Worm (Caenorhabditis elegans) whole organism, young adult: ENCODE measurements around the gene F41H8.2.

Experiments
- F57A8.1 ChIP-seq: fragments of 200-800 bp; sonication (Bioruptor generic); optimal IDR thresholded peaks from 2 replicates; lab custom pipeline; 2018; ENCODE audit warnings: mild to moderate bottlenecking, missing genetic modification characterization, moderate library complexity, missing compliant biosample characterization
- chd-7 ChIP-seq: sonication (generic microtip); optimal IDR thresholded peaks from 2 replicates; lab custom pipeline; 2016; ENCODE audit warnings: mild to moderate bottlenecking, missing genetic modification characterization, moderate library complexity, missing compliant biosample characterization
- lin-26 ChIP-seq: fragments of 200-800 bp; sonication (Bioruptor generic); IDR thresholded peaks from 2 replicates; pipeline ENCODE4 v1.3.6; 2022; ENCODE audit warnings: missing genetic modification reagents, missing genetic modification characterization, missing compliant biosample characterization

ce11 chrV:810281-810862 lies 15.8 kb upstream of the F41H8.2 start, which contains the start of gene R13D11.4:
- TF ChIP-seq lin-26 (GFP tag; lab: Robert Waterston, UW) = no peak
- no peak for TF ChIP-seq chd-7 (tag; lab: Kevin White, UChicago)
- no peak for TF ChIP-seq F57A8.1
